Worm (Caenorhabditis elegans) whole organism, L3 larva: ENCODE results near the gene ech-2.

Experiments used
- R02D3.7 ChIP-seq: fragments of 150-350 bp; optimal IDR thresholded peaks from 2 replicates; lab custom pipeline; 2014; ENCODE audit warnings: missing biosample characterization, missing genetic modification characterization
- ZK546.5 ChIP-seq: sonication (generic microtip); optimal IDR thresholded peaks from 2 replicates; lab custom pipeline; 2017; ENCODE audit warnings: missing biosample characterization, missing genetic modification characterization
- aly-2 ChIP-seq: fragments of 150-350 bp; optimal IDR thresholded peaks from 2 replicates; lab custom pipeline; 2014; ENCODE audit warnings: missing biosample characterization, missing genetic modification characterization
- ceh-28 ChIP-seq: fragments of 150-350 bp; optimal IDR thresholded peaks from 2 replicates; lab custom pipeline; 2014; ENCODE audit warnings: missing biosample characterization, missing genetic modification reagents, missing genetic modification characterization
- egl-5 ChIP-seq: fragments of 150-350 bp; optimal IDR thresholded peaks from 2 replicates; lab custom pipeline; 2017; ENCODE audit warnings: missing biosample characterization, missing genetic modification reagents, missing genetic modification characterization, inconsistent platforms
- elt-1 ChIP-seq: fragments of 150-350 bp; optimal IDR thresholded peaks from 2 replicates; lab custom pipeline; 2014; ENCODE audit warnings: missing biosample characterization, missing genetic modification characterization
- elt-3 ChIP-seq, 3 experiments: fragments of 150-350 bp in 1 of 3; sonication (generic microtip) in 2 of 3; optimal IDR thresholded peaks; 2 replicates in 2 of 3; 4 replicates in 1 of 3; lab custom pipeline; 2014 to 2017; ENCODE audit warnings: missing biosample characterization in 3 of 3, missing genetic modification characterization in 3 of 3
- eor-1 ChIP-seq, 2 experiments: fragments of 150-350 bp; optimal IDR thresholded peaks; 2 replicates each; lab custom pipeline; 2014 to 2018; ENCODE audit warnings: missing biosample characterization in 2 of 2, missing genetic modification characterization in 2 of 2
- fkh-2 ChIP-seq: fragments of 150-350 bp; optimal IDR thresholded peaks from 2 replicates; lab custom pipeline; 2014; ENCODE audit warnings: missing biosample characterization, missing genetic modification reagents, missing genetic modification characterization
- fos-1 ChIP-seq: fragments of 150-350 bp; optimal IDR thresholded peaks from 2 replicates; lab custom pipeline; 2014; ENCODE audit warnings: missing biosample characterization, missing genetic modification characterization
- hmg-11 ChIP-seq: sonication (generic microtip); optimal IDR thresholded peaks from 2 replicates; lab custom pipeline; 2016; ENCODE audit warnings: missing genetic modification characterization, missing compliant biosample characterization
- lin-15B ChIP-seq: fragments of 150-350 bp; optimal IDR thresholded peaks from 2 replicates; lab custom pipeline; 2014; ENCODE audit warnings: missing biosample characterization, missing genetic modification characterization
- lin-39 ChIP-seq: fragments of 150-350 bp; optimal IDR thresholded peaks from 2 replicates; lab custom pipeline; 2018; ENCODE audit warnings: missing biosample characterization, missing genetic modification reagents, missing genetic modification characterization
- lsy-12 ChIP-seq: sonication (generic microtip); optimal IDR thresholded peaks from 2 replicates; lab custom pipeline; 2016; ENCODE audit warnings: mild to moderate bottlenecking, missing genetic modification characterization, missing compliant biosample characterization
- mdl-1 ChIP-seq: fragments of 150-350 bp; optimal IDR thresholded peaks from 2 replicates; lab custom pipeline; 2014; ENCODE audit warnings: missing biosample characterization, missing genetic modification characterization
- mml-1 ChIP-seq: fragments of 150-350 bp; sonication (generic microtip); optimal IDR thresholded peaks from 3 replicates; lab custom pipeline; 2014; ENCODE audit warnings: missing biosample characterization, missing genetic modification characterization
- nfya-1 ChIP-seq: sonication (generic microtip); optimal IDR thresholded peaks from 2 replicates; lab custom pipeline; 2017; ENCODE audit warnings: missing genetic modification characterization, mild to moderate bottlenecking, missing compliant biosample characterization, antibody characterized with exemption, moderate library complexity; ENCODE audit not compliant: insufficient read depth
- nhr-11 ChIP-seq: fragments of 150-350 bp; optimal IDR thresholded peaks from 2 replicates; lab custom pipeline; 2014; ENCODE audit warnings: missing biosample characterization, missing genetic modification characterization
- nhr-12 ChIP-seq: fragments of 150-350 bp; optimal IDR thresholded peaks from 2 replicates; lab custom pipeline; 2014; ENCODE audit warnings: missing biosample characterization, missing genetic modification characterization
- nhr-23 ChIP-seq: fragments of 150-350 bp; optimal IDR thresholded peaks from 2 replicates; lab custom pipeline; 2014; ENCODE audit warnings: missing biosample characterization, missing genetic modification reagents, missing genetic modification characterization
- nhr-25 ChIP-seq: sonication (generic microtip); optimal IDR thresholded peaks from 2 replicates; lab custom pipeline; 2017; ENCODE audit warnings: missing biosample characterization, missing genetic modification characterization
- nhr-43 ChIP-seq: sonication (generic microtip); optimal IDR thresholded peaks from 2 replicates; lab custom pipeline; 2016; ENCODE audit warnings: mild to moderate bottlenecking, missing genetic modification characterization, missing compliant biosample characterization; ENCODE audit not compliant: poor library complexity, severe bottlenecking
- nhr-67 ChIP-seq: fragments of 150-350 bp; optimal IDR thresholded peaks from 2 replicates; lab custom pipeline; 2014; ENCODE audit warnings: missing biosample characterization, missing genetic modification characterization
- nhr-76 ChIP-seq: fragments of 150-350 bp; sonication (generic microtip); optimal IDR thresholded peaks from 5 replicates; lab custom pipeline; 2014; ENCODE audit warnings: missing biosample characterization, missing genetic modification characterization
- nhr-77 ChIP-seq: fragments of 150-350 bp; optimal IDR thresholded peaks from 2 replicates; lab custom pipeline; 2014; ENCODE audit warnings: missing biosample characterization, missing genetic modification characterization
- pha-4 ChIP-seq: fragments of 150-350 bp; optimal IDR thresholded peaks from 2 replicates; lab custom pipeline; 2014; ENCODE audit warnings: missing biosample characterization, missing genetic modification reagents, missing genetic modification characterization
- pqm-1 ChIP-seq: fragments of 150-350 bp; optimal IDR thresholded peaks from 2 replicates; lab custom pipeline; 2017; ENCODE audit warnings: missing biosample characterization, missing genetic modification characterization, inconsistent platforms
- sea-2 ChIP-seq: fragments of 150-350 bp; sonication (generic microtip); optimal IDR thresholded peaks from 4 replicates; lab custom pipeline; 2014; ENCODE audit warnings: missing biosample characterization, missing genetic modification reagents, missing genetic modification characterization
- snpc-4 ChIP-seq: fragments of 150-350 bp; optimal IDR thresholded peaks from 2 replicates; lab custom pipeline; 2014; ENCODE audit warnings: missing biosample characterization, missing genetic modification characterization
- tbx-2 ChIP-seq: sonication (generic microtip); optimal IDR thresholded peaks from 2 replicates; lab custom pipeline; 2016; ENCODE audit warnings: mild to moderate bottlenecking, missing genetic modification characterization, missing compliant biosample characterization
- unc-39 ChIP-seq: sonication (generic microtip); optimal IDR thresholded peaks from 4 replicates; lab custom pipeline; 2017; ENCODE audit warnings: missing biosample characterization, missing genetic modification characterization
- unc-62 ChIP-seq: fragments of 150-350 bp; sonication (generic microtip); optimal IDR thresholded peaks from 4 replicates; lab custom pipeline; 2014; ENCODE audit warnings: missing biosample characterization, missing genetic modification reagents, missing genetic modification characterization
- ztf-4 ChIP-seq: fragments of 150-350 bp; optimal IDR thresholded peaks from 2 replicates; lab custom pipeline; 2014; ENCODE audit warnings: missing biosample characterization, missing genetic modification characterization

ech-2 gene

DNA sequence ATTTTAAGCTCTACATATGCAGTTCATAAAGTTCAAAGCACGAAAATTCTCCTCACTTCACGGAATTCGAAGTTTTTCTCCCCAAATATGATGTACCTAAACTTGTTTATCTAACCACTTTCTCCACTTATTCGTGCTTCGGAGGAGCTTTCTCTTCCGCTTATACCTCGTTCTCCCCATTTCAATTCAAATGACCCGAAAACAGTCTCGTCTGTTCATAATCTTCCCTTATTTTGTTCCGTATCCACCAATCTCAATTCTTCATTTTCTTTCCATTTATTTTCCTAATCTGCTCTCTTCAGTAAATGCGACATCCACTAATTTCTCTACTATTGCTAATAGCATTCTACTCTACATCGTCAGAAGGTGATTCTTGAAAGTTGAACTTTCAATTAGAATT, 29.2 kb upstream of the ech-2 start, which contains the start of gene let-653:
let-653 (plus strand) TSS at position 301 of the 400 bp plus-strand sequence.
- TF ChIP-seq lsy-12 (tag; lab: Kevin White, UChicago): no peak
- TF ChIP-seq eor-1 (tag; optimal IDR thresholded peaks at IDR 0.05; lab: Kevin White, UChicago): no peak
- no peak for TF ChIP-seq fos-1
- TF ChIP-seq nhr-67 (tag; lab: Kevin White, UChicago): no peak
- no peak for TF ChIP-seq sea-2 (GFP tag; lab: Kevin White, UChicago)
- no peak for TF ChIP-seq snpc-4 (tag; lab: Kevin White, UChicago)
- no peak for TF ChIP-seq unc-39
- no peak for TF ChIP-seq elt-3 (tag; optimal IDR thresholded peaks at IDR 0.05; lab: Kevin White, UChicago)
- no peak for TF ChIP-seq hmg-11 (tag; lab: Kevin White, UChicago)
- no peak for TF ChIP-seq unc-62
- no peak for TF ChIP-seq mml-1 (tag; lab: Kevin White, UChicago)
- no peak for TF ChIP-seq fkh-2 (tag; lab: Kevin White, UChicago)

DNA sequence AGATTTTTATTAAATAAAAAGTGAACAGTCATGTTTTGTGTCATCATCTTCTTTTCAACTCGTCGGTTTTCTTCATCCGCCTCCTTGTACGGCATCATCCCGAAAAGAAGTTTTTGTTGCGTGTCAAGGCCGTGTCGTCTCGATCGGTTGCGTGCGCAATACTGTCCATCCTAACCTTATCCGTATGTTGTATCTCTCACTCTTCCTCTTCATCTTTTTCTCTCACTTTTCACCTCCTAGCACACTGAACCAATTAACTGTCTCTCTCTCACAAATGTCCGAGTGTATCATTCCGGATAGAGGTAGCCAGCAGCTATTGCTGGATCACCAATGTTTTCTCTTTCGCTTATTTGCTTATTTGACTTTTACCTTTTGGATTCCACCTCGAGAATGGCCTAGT, 27.3 kb upstream of the ech-2 start:
- TF ChIP-seq aly-2 (tag; lab: Kevin White, UChicago): no peak
- no peak for TF ChIP-seq nhr-77 (tag; lab: Kevin White, UChicago)
- TF ChIP-seq nhr-43 (tag; lab: Kevin White, UChicago): peak; percentile 45
- peak; percentile 92 for TF ChIP-seq nhr-23 (tag; lab: Kevin White, UChicago)
- peak; percentile 44 for TF ChIP-seq nhr-25 (tag; lab: Kevin White, UChicago)

ce11 chrIV:11882534-11882933, 26.4 kb upstream of the ech-2 start:
- TF ChIP-seq aly-2 (tag; lab: Kevin White, UChicago): no peak
- TF ChIP-seq pqm-1 (tag; lab: Kevin White, UChicago): no peak
- peak; percentile 71 for TF ChIP-seq nhr-23 (tag; lab: Kevin White, UChicago)
- TF ChIP-seq elt-1 (tag; lab: Kevin White, UChicago): peak; percentile 77

DNA sequence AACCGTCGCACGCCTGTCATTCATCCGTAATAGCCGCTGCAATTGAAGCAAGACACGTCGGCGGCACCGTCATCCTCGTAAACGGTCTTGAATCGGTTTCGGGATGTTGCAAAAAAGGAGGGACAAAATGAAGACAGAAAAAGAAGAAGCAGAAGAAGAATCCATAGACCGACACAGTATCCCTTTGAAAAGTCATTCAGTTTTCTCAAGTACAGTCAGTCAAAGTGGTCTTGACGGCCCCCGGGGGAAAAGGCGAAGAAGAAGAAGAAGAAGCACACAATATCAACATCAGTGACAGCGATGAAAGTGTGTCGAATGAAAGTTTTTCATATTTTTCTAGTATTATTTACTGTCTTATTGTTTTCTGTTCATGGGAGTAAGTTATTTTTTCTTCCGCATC, 22.1 kb upstream of the ech-2 start, which contains the start of gene cutl-27:
cutl-27 (plus strand) TSS at position 301 of the 400 bp plus-strand sequence.
- TF ChIP-seq elt-1 (tag; lab: Kevin White, UChicago) (no peak), snpc-4 (tag; lab: Kevin White, UChicago) (no peak), ceh-28 (no peak), tbx-2 (tag; lab: Kevin White, UChicago) (no peak), nfya-1 (tag; lab: Kevin White, UChicago) (no peak), nhr-11 (tag; lab: Kevin White, UChicago) (no peak), aly-2 (tag; lab: Kevin White, UChicago) (no peak), lin-39 (tag; lab: Kevin White, UChicago) (no peak), mml-1 (tag; lab: Kevin White, UChicago) (no peak), lin-15B (no peak), nhr-77 (tag; lab: Kevin White, UChicago) (no peak), eor-1 (tag; optimal IDR thresholded peaks at IDR 0.05; lab: Kevin White, UChicago) (no peak), pqm-1 (tag; lab: Kevin White, UChicago) (no peak), nhr-12 (tag; lab: Kevin White, UChicago) (no peak), ZK546.5 (tag; lab: Kevin White, UChicago) (no peak), nhr-76 (tag; lab: Kevin White, UChicago) (no peak), ztf-4 (tag; lab: Kevin White, UChicago) (no peak), egl-5 (tag; lab: Kevin White, UChicago) (no peak)

DNA sequence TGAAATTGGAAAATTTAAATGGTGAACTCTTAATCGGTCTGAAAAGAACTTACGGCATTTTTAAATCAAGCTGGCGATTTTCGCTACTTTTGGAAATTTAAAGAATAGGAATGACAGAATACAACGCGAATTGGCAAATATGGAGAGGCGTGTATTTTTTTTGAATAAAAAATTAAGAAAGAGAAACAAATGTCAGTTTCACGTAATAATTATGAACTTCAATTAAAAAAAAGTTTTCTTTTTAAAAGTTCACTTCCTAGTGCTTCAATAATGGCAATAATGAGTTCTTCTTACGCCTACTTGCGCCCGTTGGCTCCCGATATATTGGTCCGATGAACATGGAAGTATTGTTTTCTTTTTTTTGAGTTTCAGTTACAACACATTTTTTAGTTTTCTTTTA, 21.5 kb upstream of the ech-2 start, which contains the start of gene pph-2:
pph-2 (minus strand) TSS at position 101 of the 400 bp plus-strand sequence.
- TF ChIP-seq snpc-4 (tag; lab: Kevin White, UChicago): no peak
- TF ChIP-seq pha-4: no peak
- TF ChIP-seq elt-3 (tag; optimal IDR thresholded peaks at IDR 0.05; lab: Kevin White, UChicago): no peak
- no peak for TF ChIP-seq sea-2 (GFP tag; lab: Kevin White, UChicago)
- TF ChIP-seq ZK546.5 (tag; lab: Kevin White, UChicago): no peak
- TF ChIP-seq tbx-2 (tag; lab: Kevin White, UChicago): no peak
- TF ChIP-seq nhr-12 (tag; lab: Kevin White, UChicago): no peak
- no peak for TF ChIP-seq lin-15B
- no peak for TF ChIP-seq nhr-77 (tag; lab: Kevin White, UChicago)
- TF ChIP-seq nhr-76 (tag; lab: Kevin White, UChicago): no peak
- no peak for TF ChIP-seq mdl-1 (tag; lab: Kevin White, UChicago)
- no peak for TF ChIP-seq R02D3.7 (tag; lab: Kevin White, UChicago)
- TF ChIP-seq nhr-67 (tag; lab: Kevin White, UChicago): no peak
